Worm (Caenorhabditis elegans) whole organism, late embryonic: Measurements from ENCODE around the gene osgn-1.
A peak's percentile ranks its signal among the peaks of the same experiment; 100 is the strongest.

ENCODE experiments used
- F13H6.1 ChIP-seq: sonication (generic microtip); optimal IDR thresholded peaks from 2 replicates; lab custom pipeline; 2016; ENCODE audit warnings: missing genetic modification characterization, missing compliant biosample characterization
- K02D7.2 ChIP-seq: sonication (generic microtip); optimal IDR thresholded peaks from 2 replicates; lab custom pipeline; 2017; ENCODE audit warnings: mild to moderate bottlenecking, missing genetic modification characterization, missing compliant biosample characterization
- K09A11.1 ChIP-seq: sonication (generic microtip); optimal IDR thresholded peaks from 2 replicates; lab custom pipeline; 2017; ENCODE audit warnings: antibody characterized with exemption, mild to moderate bottlenecking, missing genetic modification characterization, missing compliant biosample characterization; ENCODE audit not compliant: insufficient read depth
- T23F11.4 ChIP-seq: fragments of 200-800 bp; sonication (Bioruptor generic); optimal IDR thresholded peaks from 2 replicates; lab custom pipeline; 2018; ENCODE audit warnings: mild to moderate bottlenecking, missing genetic modification characterization, missing compliant biosample characterization
- ahr-1 ChIP-seq: sonication (generic microtip); optimal IDR thresholded peaks from 2 replicates; lab custom pipeline; 2016; ENCODE audit warnings: missing genetic modification characterization, missing compliant biosample characterization
- ama-1 ChIP-seq: fragments of 150-350 bp; optimal IDR thresholded peaks from 2 replicates; lab custom pipeline; 2014
- ceh-22 ChIP-seq: sonication (generic microtip); optimal IDR thresholded peaks from 2 replicates; lab custom pipeline; 2017; ENCODE audit warnings: missing biosample characterization, missing genetic modification characterization
- ceh-34 ChIP-seq: sonication (generic microtip); optimal IDR thresholded peaks from 2 replicates; lab custom pipeline; 2016; ENCODE audit warnings: mild to moderate bottlenecking, missing genetic modification characterization, missing compliant biosample characterization
- ceh-48 ChIP-seq: sonication (generic microtip); optimal IDR thresholded peaks from 2 replicates; lab custom pipeline; 2016; ENCODE audit warnings: missing genetic modification characterization, inconsistent platforms, missing compliant biosample characterization
- dmd-4 ChIP-seq: sonication (generic microtip); optimal IDR thresholded peaks from 2 replicates; lab custom pipeline; 2016; ENCODE audit warnings: borderline replicate concordance, missing genetic modification characterization, missing compliant biosample characterization
- dve-1 ChIP-seq: sonication (generic microtip); optimal IDR thresholded peaks from 2 replicates; lab custom pipeline; 2017; ENCODE audit warnings: antibody characterized with exemption, mild to moderate bottlenecking, missing genetic modification characterization, missing compliant biosample characterization
- elt-4 ChIP-seq: sonication (generic microtip); optimal IDR thresholded peaks from 2 replicates; lab custom pipeline; 2016; ENCODE audit warnings: missing genetic modification characterization, missing compliant biosample characterization
- ets-4 ChIP-seq: sonication (generic microtip); optimal IDR thresholded peaks from 2 replicates; lab custom pipeline; 2016; ENCODE audit warnings: missing genetic modification characterization, missing compliant biosample characterization
- eyg-1 ChIP-seq: sonication (generic microtip); optimal IDR thresholded peaks from 2 replicates; lab custom pipeline; 2016; ENCODE audit warnings: missing genotype, missing genetic modification characterization, missing compliant biosample characterization
- fax-1 ChIP-seq: sonication (generic microtip); optimal IDR thresholded peaks from 2 replicates; lab custom pipeline; 2016; ENCODE audit warnings: missing genotype, missing genetic modification characterization, missing compliant biosample characterization
- fkh-10 ChIP-seq: fragments of 150-350 bp; optimal IDR thresholded peaks from 2 replicates; lab custom pipeline; 2014; ENCODE audit warnings: missing biosample characterization, missing genetic modification reagents, missing genetic modification characterization
- fkh-6 ChIP-seq: sonication (generic microtip); optimal IDR thresholded peaks from 2 replicates; lab custom pipeline; 2016; ENCODE audit warnings: missing genetic modification characterization, missing compliant biosample characterization
- hlh-13 ChIP-seq: fragments of 200-800 bp; sonication (Bioruptor generic); optimal IDR thresholded peaks from 2 replicates; lab custom pipeline; 2018; ENCODE audit warnings: mild to moderate bottlenecking, missing genetic modification characterization, missing compliant biosample characterization
- hlh-8 ChIP-seq: sonication (generic microtip); optimal IDR thresholded peaks from 2 replicates; lab custom pipeline; 2016; ENCODE audit warnings: missing genotype, missing genetic modification characterization, missing compliant biosample characterization
- lim-6 ChIP-seq: sonication (generic microtip); optimal IDR thresholded peaks from 2 replicates; lab custom pipeline; 2016; ENCODE audit warnings: missing genetic modification characterization, missing compliant biosample characterization
- lin-11 ChIP-seq: fragments of 200-800 bp; sonication (Bioruptor generic); optimal IDR thresholded peaks from 2 replicates; lab custom pipeline; 2018; ENCODE audit warnings: mild to moderate bottlenecking, missing genetic modification characterization, missing compliant biosample characterization
- nhr-11 ChIP-seq: fragments of 150-350 bp; optimal IDR thresholded peaks from 2 replicates; lab custom pipeline; 2014; ENCODE audit warnings: missing biosample characterization, missing genetic modification characterization
- npax-4 ChIP-seq: sonication (generic microtip); optimal IDR thresholded peaks from 2 replicates; lab custom pipeline; 2016; ENCODE audit warnings: missing genetic modification characterization, missing compliant biosample characterization
- odd-2 ChIP-seq: sonication (generic microtip); optimal IDR thresholded peaks from 2 replicates; lab custom pipeline; 2017; ENCODE audit warnings: antibody characterized with exemption, mild to moderate bottlenecking, missing genetic modification characterization, missing compliant biosample characterization
- pag-3 ChIP-seq: sonication (generic microtip); optimal IDR thresholded peaks from 2 replicates; lab custom pipeline; 2016; ENCODE audit warnings: missing compliant biosample characterization, missing genetic modification characterization, borderline replicate concordance
- pat-9 ChIP-seq: fragments of 200-800 bp; sonication (Bioruptor generic); optimal IDR thresholded peaks from 2 replicates; lab custom pipeline; 2018; ENCODE audit warnings: mild to moderate bottlenecking, missing genetic modification characterization, moderate library complexity, missing compliant biosample characterization
- pha-2 ChIP-seq: sonication (generic microtip); optimal IDR thresholded peaks from 2 replicates; lab custom pipeline; 2017; ENCODE audit warnings: mild to moderate bottlenecking, missing genetic modification characterization, missing compliant biosample characterization
- pha-4 ChIP-seq: fragments of 150-350 bp; optimal IDR thresholded peaks from 2 replicates; lab custom pipeline; 2018; ENCODE audit warnings: missing biosample characterization, missing genetic modification reagents, missing genetic modification characterization
- pqm-1 ChIP-seq: sonication (generic microtip); optimal IDR thresholded peaks from 2 replicates; lab custom pipeline; 2016; ENCODE audit warnings: missing genetic modification characterization, missing compliant biosample characterization
- pros-1 ChIP-seq: fragments of 150-350 bp; optimal IDR thresholded peaks from 2 replicates; lab custom pipeline; 2014; ENCODE audit warnings: missing biosample characterization, missing genetic modification reagents, missing genetic modification characterization
- ref-2 ChIP-seq: sonication (generic microtip); optimal IDR thresholded peaks from 2 replicates; lab custom pipeline; 2016; ENCODE audit warnings: missing genetic modification characterization, missing compliant biosample characterization
- sdc-2 ChIP-seq: sonication (generic microtip); optimal IDR thresholded peaks from 2 replicates; lab custom pipeline; 2016; ENCODE audit warnings: missing genotype, missing genetic modification characterization, missing compliant biosample characterization
- sox-2 ChIP-seq: fragments of 200-800 bp; sonication (Bioruptor generic); IDR thresholded peaks from 2 replicates; pipeline ENCODE4 v1.3.6; 2022; ENCODE audit warnings: missing genetic modification reagents, missing genetic modification characterization, missing compliant biosample characterization
- sox-4 ChIP-seq: sonication (generic microtip); optimal IDR thresholded peaks from 2 replicates; lab custom pipeline; 2017; ENCODE audit warnings: mild to moderate bottlenecking, missing genetic modification characterization, inconsistent platforms, missing compliant biosample characterization
- tbx-7 ChIP-seq: sonication (generic microtip); optimal IDR thresholded peaks from 2 replicates; lab custom pipeline; 2016; ENCODE audit warnings: missing genotype, missing genetic modification characterization, missing compliant biosample characterization
- unc-42 ChIP-seq: sonication (generic microtip); optimal IDR thresholded peaks from 2 replicates; lab custom pipeline; 2016; ENCODE audit warnings: missing genotype, missing genetic modification characterization, missing compliant biosample characterization
- unc-86 ChIP-seq: sonication (generic microtip); optimal IDR thresholded peaks from 2 replicates; lab custom pipeline; 2016; ENCODE audit warnings: missing genetic modification characterization, missing compliant biosample characterization
- zip-5 ChIP-seq: sonication (generic microtip); optimal IDR thresholded peaks from 2 replicates; lab custom pipeline; 2016; ENCODE audit warnings: missing genetic modification characterization, missing compliant biosample characterization
- ztf-16 ChIP-seq: sonication (generic microtip); optimal IDR thresholded peaks from 2 replicates; lab custom pipeline; 2017; ENCODE audit warnings: missing genetic modification characterization, missing compliant biosample characterization

The osgn-1 gene

ce11 chrIV:4246493-4246892 is 39.3 kb downstream of the osgn-1 start, which contains the start of gene ttr-20:
ttr-20 (plus strand) TSS chrIV:4246793.
- TF ChIP-seq unc-86: no peak
- no peak for TF ChIP-seq dve-1 (tag; lab: Kevin White, UChicago)
- TF ChIP-seq sdc-2 (tag; lab: Kevin White, UChicago): no peak
- TF ChIP-seq lin-11 (tag; lab: Kevin White, UChicago): no peak
- no peak for TF ChIP-seq fkh-10
- TF ChIP-seq ama-1: no peak
- TF ChIP-seq fkh-6 (tag; lab: Kevin White, UChicago): no peak
- TF ChIP-seq pha-4: no peak

ce11 chrIV:4247334-4247733 is 40.1 kb downstream of the osgn-1 start:
- TF ChIP-seq unc-42 (peak; percentile 22), pha-2 (no peak), T23F11.4 (no peak), tbx-7 (tag; lab: Kevin White, UChicago) (no peak), ceh-34 (tag; lab: Kevin White, UChicago) (no peak)

ce11 chrIV:4247770-4248169 is 40.6 kb downstream of the osgn-1 start, which contains the start of gene ama-1:
ama-1 (plus strand) TSS chrIV:4248070.
- peak; percentile 43 for TF ChIP-seq pha-2
- no peak for TF ChIP-seq ceh-22 (tag; lab: Kevin White, UChicago)
- TF ChIP-seq hlh-8: no peak

ce11 chrIV:4254989-4255582 is 47.9 kb downstream of the osgn-1 start:
- no peak for TF ChIP-seq fax-1 (tag; lab: Kevin White, UChicago)
- TF ChIP-seq ets-4 (tag; lab: Kevin White, UChicago): no peak
- TF ChIP-seq eyg-1 (tag; lab: Kevin White, UChicago): no peak
- no peak for TF ChIP-seq unc-86
- TF ChIP-seq dmd-4 (tag; lab: Kevin White, UChicago): no peak
- no peak for TF ChIP-seq hlh-13 (GFP tag; lab: Kevin White, UChicago)
- no peak for TF ChIP-seq elt-4
- no peak for TF ChIP-seq ztf-16
- TF ChIP-seq lim-6 (tag; lab: Kevin White, UChicago): no peak
- no peak for TF ChIP-seq pag-3 (tag; lab: Kevin White, UChicago)
- no peak for TF ChIP-seq K02D7.2 (tag; lab: Kevin White, UChicago)
- no peak for TF ChIP-seq ahr-1 (tag; lab: Kevin White, UChicago)
- TF ChIP-seq odd-2 (tag; lab: Kevin White, UChicago): no peak
- no peak for TF ChIP-seq npax-4 (tag; lab: Kevin White, UChicago)
- TF ChIP-seq K09A11.1 (tag; lab: Kevin White, UChicago): no peak
- no peak for TF ChIP-seq pros-1 (tag; lab: Kevin White, UChicago)
- no peak for TF ChIP-seq sox-2
- no peak for TF ChIP-seq nhr-11
- TF ChIP-seq ceh-34 (tag; lab: Kevin White, UChicago): no peak

- no peak for TF ChIP-seq T23F11.4
- TF ChIP-seq ceh-22 (tag; lab: Kevin White, UChicago): no peak
- TF ChIP-seq fkh-10: no peak
- TF ChIP-seq ref-2 (tag; lab: Kevin White, UChicago): no peak
- no peak for TF ChIP-seq ceh-48 (tag; lab: Kevin White, UChicago)
- TF ChIP-seq nhr-11: no peak
- no peak for TF ChIP-seq ahr-1 (tag; lab: Kevin White, UChicago)
- no peak for TF ChIP-seq pros-1 (tag; lab: Kevin White, UChicago)
- TF ChIP-seq zip-5: no peak
- no peak for TF ChIP-seq F13H6.1 (tag; lab: Kevin White, UChicago)
- no peak for TF ChIP-seq pqm-1 (tag; lab: Kevin White, UChicago)
- no peak for TF ChIP-seq pat-9 (tag; lab: Kevin White, UChicago)
- TF ChIP-seq ceh-34 (tag; lab: Kevin White, UChicago): no peak
- no peak for TF ChIP-seq eyg-1 (tag; lab: Kevin White, UChicago)
- TF ChIP-seq sox-4: no peak
Observed at ce11 chrIV:4259433-4259832, 52.2 kb downstream of the osgn-1 start.
